Worm (Caenorhabditis elegans): Measurements from ENCODE around the gene Y39B6A.25.

DNA sequence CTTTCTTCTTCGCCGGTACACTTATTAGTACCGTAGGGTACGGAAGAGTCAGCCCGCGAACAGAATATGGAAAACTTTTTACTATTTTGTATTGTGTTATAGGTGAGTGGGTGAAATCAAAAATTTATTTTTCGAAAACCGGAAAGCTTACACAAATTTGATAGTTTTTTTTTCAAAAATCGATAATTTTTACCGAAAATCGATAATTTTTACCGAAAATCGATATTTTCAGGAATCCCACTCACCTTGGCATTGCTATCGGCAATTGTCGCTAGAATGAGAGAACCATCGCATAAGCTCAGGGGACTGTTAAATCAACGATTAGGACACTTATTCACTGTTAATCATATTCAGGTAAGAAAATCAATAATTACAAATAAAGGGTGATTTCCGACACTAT lies 37.1 kb downstream of the Y39B6A.25 start:
- TF ChIP-seq sea-1 (GFP tag; conservative IDR thresholded peaks at IDR 0.05), result no peak
- no peak for TF ChIP-seq ama-1 (optimal IDR thresholded peaks at IDR 0.05)
- no peak for TF ChIP-seq ceh-13 (GFP tag; optimal IDR thresholded peaks at IDR 0.05)

Measured in whole organism, early embryonic.